Worm (Caenorhabditis elegans) whole organism, L2 larva: ENCODE data around the gene F32D8.15.

ENCODE experiments used
- fos-1 ChIP-seq: fragments of 150-350 bp; optimal IDR thresholded peaks from 2 replicates; lab custom pipeline; 2014; ENCODE audit warnings: missing biosample characterization, missing genetic modification characterization
- lin-13 ChIP-seq: fragments of 150-350 bp; optimal IDR thresholded peaks from 2 replicates; lab custom pipeline; 2014; ENCODE audit warnings: missing biosample characterization, missing genetic modification reagents, missing genetic modification characterization
- nhr-11 ChIP-seq: fragments of 150-350 bp; optimal IDR thresholded peaks from 2 replicates; lab custom pipeline; 2014; ENCODE audit warnings: missing biosample characterization, missing genetic modification characterization
- nhr-12 ChIP-seq: fragments of 150-350 bp; optimal IDR thresholded peaks from 2 replicates; lab custom pipeline; 2014; ENCODE audit warnings: missing biosample characterization, missing genetic modification characterization
- sma-3 ChIP-seq: sonication (generic microtip); optimal IDR thresholded peaks from 2 replicates; lab custom pipeline; 2016; ENCODE audit warnings: missing genetic modification reagents, missing genetic modification characterization, missing compliant biosample characterization
- snpc-4 ChIP-seq: fragments of 150-350 bp; optimal IDR thresholded peaks from 2 replicates; lab custom pipeline; 2014; ENCODE audit warnings: missing biosample characterization, missing genetic modification characterization
- unc-62 ChIP-seq: fragments of 150-350 bp; optimal IDR thresholded peaks from 2 replicates; lab custom pipeline; 2014; ENCODE audit warnings: missing biosample characterization, missing genetic modification reagents, missing genetic modification characterization

- no peak for TF ChIP-seq sma-3 (GFP tag; lab: Kevin White, UChicago)
- TF ChIP-seq unc-62 (GFP tag; lab: Kevin White, UChicago), result no peak
- TF ChIP-seq nhr-12 (tag; lab: Kevin White, UChicago), result no peak
- no peak for TF ChIP-seq snpc-4
- TF ChIP-seq lin-13 (GFP tag; lab: Kevin White, UChicago), result no peak
- no peak for TF ChIP-seq fos-1
- TF ChIP-seq nhr-11, result no peak
Measured at ce11 chrV:10889774-10890173, 14.1 kb upstream of the F32D8.15 start.
